Fruit fly (Drosophila melanogaster): Measurements from ENCODE around the gene CG18675.

dm6 chr3L:4219291-4220228, 45.9 kb downstream of the CG18675 start:
- TF ChIP-seq Gug (GFP tag; IDR thresholded peaks at IDR 0.05) (no peak), CG3919 (GFP tag; optimal IDR thresholded peaks at IDR 0.05) (no peak), esn (GFP tag; optimal IDR thresholded peaks at IDR 0.05) (no peak), cyc (GFP tag; optimal IDR thresholded peaks at IDR 0.05) (no peak), CG6276 (GFP tag; optimal IDR thresholded peaks at IDR 0.05) (peak; percentile 1), Lpt (GFP tag; optimal IDR thresholded peaks at IDR 0.05) (no peak), Blimp-1 (GFP tag; optimal IDR thresholded peaks at IDR 0.05) (no peak), Sox102F (GFP tag; optimal IDR thresholded peaks at IDR 0.05) (no peak), Sox15 (GFP tag; optimal IDR thresholded peaks at IDR 0.05) (no peak), svp (GFP tag) (peak; percentile 70), CG34406 (GFP tag; optimal IDR thresholded peaks at IDR 0.05) (no peak), Hr4 (GFP tag; optimal IDR thresholded peaks at IDR 0.05) (no peak), fkh (GFP tag; optimal IDR thresholded peaks at IDR 0.05) (peak; percentile 63), CG8319 (GFP tag; optimal IDR thresholded peaks at IDR 0.05) (no peak)
